Worm (Caenorhabditis elegans): ENCODE results near the gene Y43F8B.15.

The Y43F8B.15 gene

DNA sequence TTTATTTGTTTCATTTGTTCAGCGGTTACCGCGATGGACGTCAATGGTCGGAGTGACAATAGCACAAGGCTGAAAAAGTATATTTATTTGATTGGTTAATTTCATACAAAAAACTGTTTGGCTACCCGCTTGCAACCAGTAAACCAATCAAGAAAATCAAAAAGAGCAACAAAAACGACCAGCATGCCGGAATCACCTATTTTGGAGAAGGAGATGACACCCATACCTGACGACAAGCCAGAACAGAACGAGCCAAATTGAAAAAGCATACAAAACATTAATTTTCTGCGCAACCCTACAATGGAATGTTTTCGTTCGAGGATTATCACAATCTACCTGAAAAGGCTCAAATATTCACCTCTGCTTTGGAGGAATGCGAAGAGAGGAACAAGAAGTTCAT, 28.5 kb upstream of the Y43F8B.15 start, which contains the start of gene Y43F8B.7:
Gene Y43F8B.7 (plus strand): TSS at position 301 of the 400 bp plus-strand sequence.
- no peak for TF ChIP-seq peb-1 (tag; optimal IDR thresholded peaks at IDR 0.05)

DNA sequence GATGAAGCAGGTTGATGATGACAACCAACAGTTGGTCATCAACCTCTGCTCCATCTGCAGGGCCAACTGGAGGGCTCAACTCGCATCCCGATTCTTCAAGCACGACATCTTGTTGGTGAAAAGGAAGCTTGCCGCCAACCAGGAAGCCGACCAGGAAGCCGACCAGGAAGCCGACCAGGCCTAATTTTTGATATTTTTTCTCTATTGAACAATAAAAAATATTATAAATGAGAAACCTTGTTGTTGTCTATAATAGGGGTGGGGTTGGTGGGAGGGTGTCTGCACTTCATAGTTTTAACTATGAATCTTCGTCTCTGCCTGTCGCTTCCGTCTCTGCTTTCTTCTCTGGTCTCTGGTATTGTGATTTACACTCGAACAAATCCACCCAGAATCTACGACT, 23.8 kb upstream of the Y43F8B.15 start, which contains the start of gene Y43F8B.18:
Gene Y43F8B.18 (plus strand): TSS at position 301 of the 400 bp plus-strand sequence.
- TF ChIP-seq nhr-23 (tag; optimal IDR thresholded peaks at IDR 0.05) (no peak), elt-1 (tag; optimal IDR thresholded peaks at IDR 0.05) (no peak), peb-1 (tag; optimal IDR thresholded peaks at IDR 0.05) (no peak), alr-1 (tag; optimal IDR thresholded peaks at IDR 0.05) (no peak), ztf-1 (GFP tag; conservative IDR thresholded peaks at IDR 0.05) (no peak), mdl-1 (tag; optimal IDR thresholded peaks at IDR 0.05) (no peak)

DNA sequence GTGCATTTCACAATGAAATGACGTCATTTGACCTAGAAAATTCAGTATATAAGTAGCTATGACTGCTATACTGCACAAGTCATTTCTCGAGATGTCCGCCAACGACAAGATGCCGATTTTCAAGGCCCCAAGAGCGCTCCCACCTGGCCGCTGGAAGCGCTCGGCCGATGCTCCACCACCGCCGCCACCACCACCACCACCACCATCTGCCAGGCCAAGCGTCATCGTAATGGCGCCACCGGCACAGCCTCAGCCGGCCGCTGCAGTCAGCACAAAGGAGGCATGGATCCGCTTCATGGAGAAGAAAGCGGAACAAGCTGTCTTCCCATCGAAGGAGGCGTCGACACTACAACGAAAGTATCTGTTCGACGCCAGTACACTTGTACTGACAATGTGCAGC, 23.3 kb upstream of the Y43F8B.15 start, which contains the start of gene Y43F8B.28:
Gene Y43F8B.28 (plus strand): TSS at position 59 of the 400 bp plus-strand sequence.
- no peak for TF ChIP-seq R02D3.7 (tag; optimal IDR thresholded peaks at IDR 0.05)
- no peak for TF ChIP-seq lin-11 (tag; optimal IDR thresholded peaks at IDR 0.05)
- no peak for TF ChIP-seq unc-39 (tag; optimal IDR thresholded peaks at IDR 0.05)

DNA sequence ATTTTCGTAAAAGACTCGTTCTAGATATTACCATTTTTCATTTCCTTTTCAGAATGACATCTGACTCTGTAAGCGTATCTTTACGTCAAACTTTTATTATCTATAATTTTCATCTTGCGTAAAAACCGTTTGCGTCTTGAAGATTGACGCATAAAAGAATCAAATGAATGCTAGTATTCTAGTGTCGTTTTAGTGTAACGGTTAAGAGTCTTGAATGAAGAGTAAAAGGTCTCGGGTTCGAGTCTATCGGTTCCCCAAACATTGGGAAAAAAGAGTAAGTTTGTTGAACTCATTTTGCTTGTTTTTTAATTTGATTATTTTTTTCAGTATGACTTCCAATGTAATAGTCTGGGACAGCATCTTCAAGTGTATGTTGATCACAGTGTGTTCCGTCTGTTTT, 22.6 kb upstream of the Y43F8B.15 start, which contains the start of gene Y43F8B.17:
Gene Y43F8B.17 (plus strand): TSS at position 215 of the 400 bp plus-strand sequence.
- TF ChIP-seq aly-2 (tag; optimal IDR thresholded peaks at IDR 0.05): no peak
- TF ChIP-seq nhr-129 (tag; optimal IDR thresholded peaks at IDR 0.05): no peak
- TF ChIP-seq skn-1 (tag; optimal IDR thresholded peaks at IDR 0.05): no peak
- no peak for TF ChIP-seq nhr-77 (tag; optimal IDR thresholded peaks at IDR 0.05)
- no peak for TF ChIP-seq nhr-6 (tag; optimal IDR thresholded peaks at IDR 0.05)
- no peak for TF ChIP-seq mbf-1 (tag; optimal IDR thresholded peaks at IDR 0.05)
- no peak for TF ChIP-seq sma-3 (GFP tag; optimal IDR thresholded peaks at IDR 0.05)
- no peak for TF ChIP-seq dmd-4 (tag; optimal IDR thresholded peaks at IDR 0.05)
- TF ChIP-seq nhr-12 (tag; optimal IDR thresholded peaks at IDR 0.05): no peak
- no peak for TF ChIP-seq ceh-16 (tag; optimal IDR thresholded peaks at IDR 0.05)
- no peak for TF ChIP-seq crh-2 (tag; optimal IDR thresholded peaks at IDR 0.05)

DNA sequence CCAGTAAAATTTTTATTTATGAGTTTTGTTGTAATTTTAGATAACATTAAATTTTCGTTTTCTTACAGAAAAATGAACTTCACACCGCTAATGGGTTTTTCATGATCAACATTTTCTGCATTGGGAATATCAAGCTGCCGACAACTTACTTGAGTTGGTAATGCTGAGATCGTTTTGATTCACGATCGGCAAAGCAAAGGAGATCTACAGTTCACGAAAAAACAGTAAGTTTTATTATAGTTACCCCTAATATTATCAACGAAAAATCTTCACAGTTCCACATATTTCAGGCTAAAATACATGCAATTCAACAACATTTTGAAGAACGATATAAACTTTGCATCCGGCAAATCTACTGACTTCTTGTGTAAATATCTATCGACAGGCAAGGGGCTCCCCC, 20.6 kb upstream of the Y43F8B.15 start, which contains the start of gene Y43F8B.22:
Gene Y43F8B.22 (plus strand): TSS at position 301 of the 400 bp plus-strand sequence.
- TF ChIP-seq egl-27 (tag; optimal IDR thresholded peaks at IDR 0.05) (no peak), mab-5 (tag; optimal IDR thresholded peaks at IDR 0.05) (no peak), nhr-6 (tag; optimal IDR thresholded peaks at IDR 0.05) (no peak), ztf-4 (tag; optimal IDR thresholded peaks at IDR 0.05) (no peak), blmp-1 (tag; optimal IDR thresholded peaks at IDR 0.05; ENCODE audit: insufficient read depth) (no peak), nhr-77 (tag; optimal IDR thresholded peaks at IDR 0.05) (no peak), crh-2 (tag; optimal IDR thresholded peaks at IDR 0.05) (no peak), elt-3 (tag; optimal IDR thresholded peaks at IDR 0.05) (no peak), nhr-11 (tag; optimal IDR thresholded peaks at IDR 0.05) (no peak), sma-3 (GFP tag; optimal IDR thresholded peaks at IDR 0.05) (no peak), ceh-82 (tag; optimal IDR thresholded peaks at IDR 0.05) (no peak)

DNA sequence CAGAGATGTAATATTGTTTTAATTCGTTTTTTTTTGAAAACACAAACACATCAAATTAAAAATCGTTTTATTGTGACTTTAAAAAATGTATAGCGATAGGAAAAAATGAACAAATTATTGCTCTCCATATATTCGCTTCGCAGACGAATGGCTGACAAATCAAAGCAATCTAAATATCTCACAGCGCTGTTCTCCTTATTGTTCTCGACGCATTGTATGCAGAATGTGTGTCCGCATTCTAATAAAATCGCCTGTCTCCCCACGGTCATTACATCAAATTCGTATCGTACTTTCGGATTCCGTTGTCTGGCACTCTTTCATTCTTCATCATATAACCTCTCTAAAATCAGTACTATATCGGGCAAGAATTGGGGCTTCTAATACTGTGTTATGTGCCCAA, 15.9 kb upstream of the Y43F8B.15 start, which contains the start of gene Y43F8B.9:
Gene Y43F8B.9 (plus strand): TSS at position 301 of the 400 bp plus-strand sequence.
- TF ChIP-seq unc-55 (GFP tag; optimal IDR thresholded peaks at IDR 0.05) (no peak), sma-9 (GFP tag; optimal IDR thresholded peaks at IDR 0.05) (no peak), sma-9 (tag; optimal IDR thresholded peaks at IDR 0.05) (no peak), nhr-23 (tag; optimal IDR thresholded peaks at IDR 0.05) (no peak), crh-2 (tag; optimal IDR thresholded peaks at IDR 0.05) (no peak), lsy-2 (tag; optimal IDR thresholded peaks at IDR 0.05) (no peak), nhr-10 (tag; optimal IDR thresholded peaks at IDR 0.05) (no peak), mbf-1 (tag; optimal IDR thresholded peaks at IDR 0.05) (no peak), egl-27 (tag; optimal IDR thresholded peaks at IDR 0.05) (no peak), unc-39 (tag; optimal IDR thresholded peaks at IDR 0.05) (no peak)

Data from whole organism, L2 larva.